Worm (Caenorhabditis elegans) whole organism, L3 larva: Measurements from ENCODE around the gene hap-1.
A peak's percentile ranks its signal among the peaks of the same experiment; 100 is the strongest.

ENCODE experiments used
- R02D3.7 ChIP-seq: fragments of 150-350 bp; optimal IDR thresholded peaks from 2 replicates; lab custom pipeline; 2014; ENCODE audit warnings: missing biosample characterization, missing genetic modification characterization
- ZK546.5 ChIP-seq: sonication (generic microtip); optimal IDR thresholded peaks from 2 replicates; lab custom pipeline; 2017; ENCODE audit warnings: missing biosample characterization, missing genetic modification characterization
- aly-2 ChIP-seq: fragments of 150-350 bp; optimal IDR thresholded peaks from 2 replicates; lab custom pipeline; 2014; ENCODE audit warnings: missing biosample characterization, missing genetic modification characterization
- ama-1 ChIP-seq: fragments of 150-350 bp; optimal IDR thresholded peaks from 2 replicates; lab custom pipeline; 2018
- ceh-16 ChIP-seq: sonication (generic microtip); optimal IDR thresholded peaks from 2 replicates; lab custom pipeline; 2017; ENCODE audit warnings: missing biosample characterization, missing genetic modification characterization
- ceh-28 ChIP-seq: fragments of 150-350 bp; optimal IDR thresholded peaks from 2 replicates; lab custom pipeline; 2014; ENCODE audit warnings: missing biosample characterization, missing genetic modification reagents, missing genetic modification characterization
- ceh-82 ChIP-seq: fragments of 150-350 bp; optimal IDR thresholded peaks from 2 replicates; lab custom pipeline; 2014; ENCODE audit warnings: missing biosample characterization, missing genetic modification characterization
- ceh-9 ChIP-seq: sonication (generic microtip); optimal IDR thresholded peaks from 2 replicates; lab custom pipeline; 2018; ENCODE audit warnings: missing biosample characterization, missing genetic modification characterization
- daf-12 ChIP-seq: fragments of 150-350 bp; optimal IDR thresholded peaks from 2 replicates; lab custom pipeline; 2014; ENCODE audit warnings: missing biosample characterization, missing genetic modification reagents, missing genetic modification characterization
- egl-27 ChIP-seq: sonication (generic microtip); optimal IDR thresholded peaks from 4 replicates; lab custom pipeline; 2017; ENCODE audit warnings: missing biosample characterization, missing genetic modification reagents, missing genetic modification characterization
- egl-5 ChIP-seq: fragments of 150-350 bp; optimal IDR thresholded peaks from 2 replicates; lab custom pipeline; 2017; ENCODE audit warnings: missing biosample characterization, missing genetic modification reagents, missing genetic modification characterization, inconsistent platforms
- elt-1 ChIP-seq: fragments of 150-350 bp; optimal IDR thresholded peaks from 2 replicates; lab custom pipeline; 2014; ENCODE audit warnings: missing biosample characterization, missing genetic modification characterization
- elt-2 ChIP-seq: sonication (generic microtip); optimal IDR thresholded peaks from 2 replicates; lab custom pipeline; 2016; ENCODE audit warnings: missing genetic modification reagents, mild to moderate bottlenecking, missing genetic modification characterization, missing compliant biosample characterization
- elt-3 ChIP-seq, 3 experiments: fragments of 150-350 bp in 1 of 3; sonication (generic microtip) in 2 of 3; optimal IDR thresholded peaks; 2 replicates in 2 of 3; 4 replicates in 1 of 3; lab custom pipeline; 2014 to 2017; ENCODE audit warnings: missing biosample characterization in 3 of 3, missing genetic modification characterization in 3 of 3
- eor-1 ChIP-seq, 2 experiments: fragments of 150-350 bp; optimal IDR thresholded peaks; 2 replicates each; lab custom pipeline; 2014 to 2018; ENCODE audit warnings: missing biosample characterization in 2 of 2, missing genetic modification characterization in 2 of 2
- fkh-10 ChIP-seq: sonication (generic microtip); optimal IDR thresholded peaks from 2 replicates; lab custom pipeline; 2017; ENCODE audit warnings: missing biosample characterization, missing genetic modification reagents, missing genetic modification characterization
- fkh-2 ChIP-seq: fragments of 150-350 bp; optimal IDR thresholded peaks from 2 replicates; lab custom pipeline; 2014; ENCODE audit warnings: missing biosample characterization, missing genetic modification reagents, missing genetic modification characterization
- fos-1 ChIP-seq: fragments of 150-350 bp; optimal IDR thresholded peaks from 2 replicates; lab custom pipeline; 2014; ENCODE audit warnings: missing biosample characterization, missing genetic modification characterization
- hmg-11 ChIP-seq: sonication (generic microtip); optimal IDR thresholded peaks from 2 replicates; lab custom pipeline; 2016; ENCODE audit warnings: missing genetic modification characterization, missing compliant biosample characterization
- jun-1 ChIP-seq: fragments of 150-350 bp; optimal IDR thresholded peaks from 2 replicates; lab custom pipeline; 2014; ENCODE audit warnings: missing biosample characterization, missing genetic modification reagents, missing genetic modification characterization
- lin-15B ChIP-seq: fragments of 150-350 bp; optimal IDR thresholded peaks from 2 replicates; lab custom pipeline; 2014; ENCODE audit warnings: missing biosample characterization, missing genetic modification characterization
- lin-39 ChIP-seq: fragments of 150-350 bp; optimal IDR thresholded peaks from 2 replicates; lab custom pipeline; 2018; ENCODE audit warnings: missing biosample characterization, missing genetic modification reagents, missing genetic modification characterization
- lsy-12 ChIP-seq: sonication (generic microtip); optimal IDR thresholded peaks from 2 replicates; lab custom pipeline; 2016; ENCODE audit warnings: mild to moderate bottlenecking, missing genetic modification characterization, missing compliant biosample characterization
- mdl-1 ChIP-seq: fragments of 150-350 bp; optimal IDR thresholded peaks from 2 replicates; lab custom pipeline; 2014; ENCODE audit warnings: missing biosample characterization, missing genetic modification characterization
- mml-1 ChIP-seq: fragments of 150-350 bp; sonication (generic microtip); optimal IDR thresholded peaks from 3 replicates; lab custom pipeline; 2014; ENCODE audit warnings: missing biosample characterization, missing genetic modification characterization
- nfya-1 ChIP-seq: sonication (generic microtip); optimal IDR thresholded peaks from 2 replicates; lab custom pipeline; 2017; ENCODE audit warnings: missing genetic modification characterization, mild to moderate bottlenecking, missing compliant biosample characterization, antibody characterized with exemption, moderate library complexity; ENCODE audit not compliant: insufficient read depth
- nhr-11 ChIP-seq: fragments of 150-350 bp; optimal IDR thresholded peaks from 2 replicates; lab custom pipeline; 2014; ENCODE audit warnings: missing biosample characterization, missing genetic modification characterization
- nhr-12 ChIP-seq: fragments of 150-350 bp; optimal IDR thresholded peaks from 2 replicates; lab custom pipeline; 2014; ENCODE audit warnings: missing biosample characterization, missing genetic modification characterization
- nhr-23 ChIP-seq: fragments of 150-350 bp; optimal IDR thresholded peaks from 2 replicates; lab custom pipeline; 2014; ENCODE audit warnings: missing biosample characterization, missing genetic modification reagents, missing genetic modification characterization
- nhr-237 ChIP-seq: fragments of 150-350 bp; optimal IDR thresholded peaks from 2 replicates; lab custom pipeline; 2014; ENCODE audit warnings: missing biosample characterization, missing genetic modification characterization
- nhr-25 ChIP-seq: sonication (generic microtip); optimal IDR thresholded peaks from 2 replicates; lab custom pipeline; 2017; ENCODE audit warnings: missing biosample characterization, missing genetic modification characterization
- nhr-28 ChIP-seq: fragments of 150-350 bp; optimal IDR thresholded peaks from 2 replicates; lab custom pipeline; 2014; ENCODE audit warnings: missing biosample characterization, missing genetic modification characterization
- nhr-43 ChIP-seq: sonication (generic microtip); optimal IDR thresholded peaks from 2 replicates; lab custom pipeline; 2016; ENCODE audit warnings: mild to moderate bottlenecking, missing genetic modification characterization, missing compliant biosample characterization; ENCODE audit not compliant: poor library complexity, severe bottlenecking
- nhr-67 ChIP-seq: fragments of 150-350 bp; optimal IDR thresholded peaks from 2 replicates; lab custom pipeline; 2014; ENCODE audit warnings: missing biosample characterization, missing genetic modification characterization
- nhr-76 ChIP-seq: fragments of 150-350 bp; sonication (generic microtip); optimal IDR thresholded peaks from 5 replicates; lab custom pipeline; 2014; ENCODE audit warnings: missing biosample characterization, missing genetic modification characterization
- nhr-77 ChIP-seq: fragments of 150-350 bp; optimal IDR thresholded peaks from 2 replicates; lab custom pipeline; 2014; ENCODE audit warnings: missing biosample characterization, missing genetic modification characterization
- pha-4 ChIP-seq: fragments of 150-350 bp; optimal IDR thresholded peaks from 2 replicates; lab custom pipeline; 2014; ENCODE audit warnings: missing biosample characterization, missing genetic modification reagents, missing genetic modification characterization
- pqm-1 ChIP-seq: fragments of 150-350 bp; optimal IDR thresholded peaks from 2 replicates; lab custom pipeline; 2017; ENCODE audit warnings: missing biosample characterization, missing genetic modification characterization, inconsistent platforms
- sea-2 ChIP-seq: fragments of 150-350 bp; sonication (generic microtip); optimal IDR thresholded peaks from 4 replicates; lab custom pipeline; 2014; ENCODE audit warnings: missing biosample characterization, missing genetic modification reagents, missing genetic modification characterization
- skn-1 ChIP-seq: fragments of 150-350 bp; optimal IDR thresholded peaks from 2 replicates; lab custom pipeline; 2014; ENCODE audit warnings: missing biosample characterization, missing genetic modification characterization
- snpc-4 ChIP-seq: fragments of 150-350 bp; optimal IDR thresholded peaks from 2 replicates; lab custom pipeline; 2014; ENCODE audit warnings: missing biosample characterization, missing genetic modification characterization
- tbx-2 ChIP-seq: sonication (generic microtip); optimal IDR thresholded peaks from 2 replicates; lab custom pipeline; 2016; ENCODE audit warnings: mild to moderate bottlenecking, missing genetic modification characterization, missing compliant biosample characterization
- unc-39 ChIP-seq: sonication (generic microtip); optimal IDR thresholded peaks from 4 replicates; lab custom pipeline; 2017; ENCODE audit warnings: missing biosample characterization, missing genetic modification characterization
- unc-62 ChIP-seq: fragments of 150-350 bp; sonication (generic microtip); optimal IDR thresholded peaks from 4 replicates; lab custom pipeline; 2014; ENCODE audit warnings: missing biosample characterization, missing genetic modification reagents, missing genetic modification characterization
- zag-1 ChIP-seq: fragments of 150-350 bp; optimal IDR thresholded peaks from 2 replicates; lab custom pipeline; 2014; ENCODE audit warnings: missing biosample characterization, missing genetic modification characterization
- ztf-11 ChIP-seq: fragments of 150-350 bp; optimal IDR thresholded peaks from 2 replicates; lab custom pipeline; 2014; ENCODE audit warnings: missing biosample characterization, missing genetic modification characterization
- ztf-4 ChIP-seq: fragments of 150-350 bp; optimal IDR thresholded peaks from 2 replicates; lab custom pipeline; 2014; ENCODE audit warnings: missing biosample characterization, missing genetic modification characterization

The hap-1 gene

ce11 chrIII:5218687-5219086 is 45.1 kb upstream of the hap-1 start, which contains the start of gene ZC155.2:
TSS of gene ZC155.2 (plus strand) at chrIII:5218987.
- TF ChIP-seq lin-39 (tag; lab: Kevin White, UChicago): peak; percentile 15
- no peak for TF ChIP-seq nhr-11 (tag; lab: Kevin White, UChicago)
- TF ChIP-seq, all 47 proteins: peak for 1

- no peak for TF ChIP-seq lsy-12 (tag; lab: Kevin White, UChicago)
- no peak for TF ChIP-seq snpc-4
- TF ChIP-seq pha-4 (tag; lab: Kevin White, UChicago): peak; percentile 91
- TF ChIP-seq eor-1 (tag; optimal IDR thresholded peaks at IDR 0.05; lab: Kevin White, UChicago): no peak
- TF ChIP-seq, all 47 proteins: peak for 1
Measured at ce11 chrIII:5221820-5222219, 41.9 kb upstream of the hap-1 start.

DNA sequence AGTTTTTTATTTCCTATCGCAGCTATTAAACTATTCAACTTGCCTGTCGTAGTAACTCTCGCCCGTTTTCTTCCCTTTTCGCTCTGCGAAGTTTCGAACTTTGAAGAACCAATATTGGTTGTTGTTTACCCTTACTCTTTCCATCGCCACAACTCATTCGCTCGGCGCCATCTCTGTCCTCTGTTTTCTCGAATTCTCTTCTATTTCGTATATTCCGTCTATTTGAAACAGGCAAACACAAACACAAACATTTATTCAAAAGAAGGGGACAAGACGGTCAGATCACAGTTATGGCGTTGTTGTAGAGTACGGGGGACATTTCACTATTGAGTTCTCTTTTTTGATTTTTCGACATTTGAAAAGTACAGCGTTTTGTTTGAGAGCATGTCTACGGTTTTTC is 41.0 kb upstream of the hap-1 start:
- TF ChIP-seq ztf-11 (tag; lab: Kevin White, UChicago) (no peak), pha-4 (tag; lab: Kevin White, UChicago) (peak; percentile 97)
- TF ChIP-seq, all 47 proteins: peak for 1

DNA sequence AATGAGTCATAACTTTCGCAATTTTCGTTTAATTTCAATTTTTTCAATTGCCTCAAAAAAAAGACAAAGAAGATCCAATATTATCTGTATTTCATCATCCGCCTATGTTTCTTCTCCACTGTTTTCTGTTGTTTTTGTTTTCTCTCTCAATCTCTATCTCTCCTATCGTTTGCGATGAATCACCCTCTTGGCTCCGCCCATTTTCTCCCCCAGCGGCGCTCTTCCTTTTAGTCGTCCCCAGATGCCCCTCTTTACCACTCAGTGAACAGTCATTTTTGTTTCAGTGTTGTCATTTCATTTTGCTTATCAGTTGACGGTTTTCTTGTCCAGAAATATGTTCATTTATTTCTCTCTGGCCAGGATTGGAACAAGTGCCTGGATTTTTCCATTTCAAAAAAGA is 38.8 kb upstream of the hap-1 start:
- TF ChIP-seq jun-1 (tag; lab: Kevin White, UChicago) (peak; percentile 44), unc-39 (tag; lab: Kevin White, UChicago) (no peak), lin-39 (tag; lab: Kevin White, UChicago) (no peak), zag-1 (no peak), elt-2 (tag; lab: Kevin White, UChicago) (peak; percentile 37), aly-2 (no peak), pqm-1 (tag; lab: Kevin White, UChicago) (peak; percentile 12), ceh-82 (tag; lab: Kevin White, UChicago) (no peak), tbx-2 (tag; lab: Kevin White, UChicago) (no peak), R02D3.7 (tag; lab: Kevin White, UChicago) (no peak), nhr-237 (tag; lab: Kevin White, UChicago) (no peak), fkh-10 (GFP tag; lab: Kevin White, UChicago) (no peak), daf-12 (tag; lab: Kevin White, UChicago) (no peak), hmg-11 (tag; lab: Kevin White, UChicago) (no peak), egl-5 (tag; lab: Kevin White, UChicago) (no peak), nhr-25 (tag; lab: Kevin White, UChicago) (no peak), pha-4 (tag; lab: Kevin White, UChicago) (peak; percentile 12), ztf-4 (tag; lab: Kevin White, UChicago) (no peak), mdl-1 (tag; lab: Kevin White, UChicago) (no peak), snpc-4 (no peak), nhr-23 (tag; lab: Kevin White, UChicago) (peak; percentile 44), nhr-43 (tag; lab: Kevin White, UChicago) (no peak), mml-1 (tag; lab: Kevin White, UChicago) (no peak), ZK546.5 (tag; lab: Kevin White, UChicago) (no peak), ceh-16 (tag; lab: Kevin White, UChicago) (no peak), lsy-12 (tag; lab: Kevin White, UChicago) (no peak), egl-27 (peak; percentile 3), nhr-67 (no peak), elt-3 (tag; optimal IDR thresholded peaks at IDR 0.05; lab: Kevin White, UChicago) (no peak), ceh-28 (no peak), nhr-12 (tag; lab: Kevin White, UChicago) (no peak), nhr-11 (tag; lab: Kevin White, UChicago) (no peak), sea-2 (GFP tag; lab: Kevin White, UChicago) (no peak), eor-1 (tag; optimal IDR thresholded peaks at IDR 0.05; lab: Kevin White, UChicago) (no peak), nhr-28 (tag; lab: Kevin White, UChicago) (no peak), unc-62 (no peak), ama-1 (lab: Kevin White, UChicago) (peak; percentile 20), fos-1 (peak; percentile 10), skn-1 (no peak), lin-15B (tag; lab: Kevin White, UChicago) (no peak), nhr-77 (tag; lab: Kevin White, UChicago) (no peak), ztf-11 (tag; lab: Kevin White, UChicago) (no peak), nhr-76 (tag; lab: Kevin White, UChicago) (no peak), nfya-1 (tag; lab: Kevin White, UChicago) (peak; percentile 28), fkh-2 (no peak), ceh-9 (tag; lab: Kevin White, UChicago) (no peak), elt-1 (no peak)
